Fruit fly (Drosophila melanogaster) whole organism, embryonic: ENCODE measurements around the gene CG31921.

Experiments
- Awh ChIP-seq: fragments of 200-800 bp; sonication (Bioruptor generic); IDR thresholded peaks from 2 replicates; pipeline ENCODE4, ENCODE4 v1.3.6; 2022; ENCODE audit warnings: missing biosample characterization, missing genetic modification characterization
- CG1024 ChIP-seq: fragments of 200-800 bp; sonication (Bioruptor generic); IDR thresholded peaks from 2 replicates; pipeline ENCODE4 v1.3.6; 2022; ENCODE audit warnings: missing biosample characterization, missing genetic modification characterization
- CG10366 ChIP-seq: fragments of 200-800 bp; sonication (Bioruptor generic); IDR thresholded peaks from 2 replicates; pipeline ENCODE4 v1.3.6; 2022; ENCODE audit warnings: missing biosample characterization, missing genetic modification characterization
- CG11723 ChIP-seq: fragments of 200-800 bp; sonication (Bioruptor generic); optimal IDR thresholded peaks from 2 replicates; lab custom pipeline; 2017; ENCODE audit warnings: missing biosample characterization, mild to moderate bottlenecking, missing genetic modification characterization
- CG13894 ChIP-seq: fragments of 200-800 bp; sonication (Bioruptor generic); optimal IDR thresholded peaks from 3 replicates; lab custom pipeline; 2018; ENCODE audit warnings: missing biosample characterization, mild to moderate bottlenecking, missing genetic modification characterization, moderate library complexity
- CG14441 ChIP-seq: fragments of 200-800 bp; sonication (Bioruptor generic); IDR thresholded peaks from 2 replicates; pipeline ENCODE4 v1.3.6; 2022; ENCODE audit warnings: missing biosample characterization, missing genetic modification characterization
- CG16815 ChIP-seq: fragments of 200-800 bp; sonication (Bioruptor generic); optimal IDR thresholded peaks from 3 replicates; lab custom pipeline; 2017; ENCODE audit warnings: missing biosample characterization, mild to moderate bottlenecking, missing genetic modification characterization
- CG1832 ChIP-seq: fragments of 200-800 bp; sonication (Bioruptor generic); optimal IDR thresholded peaks from 2 replicates; lab custom pipeline; 2017; ENCODE audit warnings: missing biosample characterization, mild to moderate bottlenecking, missing genetic modification characterization, inconsistent platforms
- CG18476 ChIP-seq: fragments of 200-800 bp; sonication (Bioruptor generic); optimal IDR thresholded peaks from 2 replicates; lab custom pipeline; 2016; ENCODE audit warnings: missing biosample characterization, mild to moderate bottlenecking, missing genetic modification characterization
- CG30431 ChIP-seq: fragments of 200-800 bp; sonication (Bioruptor generic); optimal IDR thresholded peaks from 2 replicates; lab custom pipeline; 2017; ENCODE audit warnings: missing biosample characterization, missing genetic modification characterization
- CG31224 ChIP-seq: fragments of 200-800 bp; sonication (Bioruptor generic); IDR thresholded peaks from 2 replicates; pipeline ENCODE4 v1.3.6; 2022; ENCODE audit warnings: missing biosample characterization, missing genetic modification characterization
- CG34422 ChIP-seq: fragments of 200-800 bp; sonication (Bioruptor generic); IDR thresholded peaks from 3 replicates; pipeline ENCODE4 v1.3.6; 2022; ENCODE audit warnings: missing biosample characterization, missing genetic modification characterization
- CG4820 ChIP-seq: fragments of 200-800 bp; sonication (Bioruptor generic); optimal IDR thresholded peaks from 3 replicates; lab custom pipeline; 2016; ENCODE audit warnings: missing biosample characterization, missing genetic modification characterization
- CG6689 ChIP-seq: fragments of 200-800 bp; sonication (Bioruptor generic); IDR thresholded peaks from 2 replicates; pipeline ENCODE4 v1.3.6; 2022; ENCODE audit warnings: missing biosample characterization, missing genetic modification characterization
- CG7963 ChIP-seq: fragments of 200-800 bp; sonication (Bioruptor generic); IDR thresholded peaks from 3 replicates; pipeline ENCODE4 v1.3.6; 2022; ENCODE audit warnings: missing biosample characterization, missing genetic modification characterization; ENCODE audit not compliant: partially characterized antibody
- CG8359 ChIP-seq: fragments of 200-800 bp; sonication (Bioruptor generic); optimal IDR thresholded peaks from 2 replicates; lab custom pipeline; 2017; ENCODE audit warnings: missing biosample characterization, mild to moderate bottlenecking, missing genetic modification characterization, borderline replicate concordance
- CrebB ChIP-seq: fragments of 200-800 bp; sonication (Bioruptor generic); optimal IDR thresholded peaks from 3 replicates; lab custom pipeline; 2018; ENCODE audit warnings: missing biosample characterization, mild to moderate bottlenecking, missing genetic modification characterization
- Dbx ChIP-seq: fragments of 200-800 bp; sonication (Bioruptor generic); IDR thresholded peaks from 3 replicates; pipeline ENCODE4 v1.3.6; 2022; ENCODE audit warnings: missing biosample characterization, missing genetic modification characterization
- Doc3 ChIP-seq: fragments of 200-800 bp; sonication (Bioruptor generic); IDR thresholded peaks from 3 replicates; pipeline ENCODE4 v1.3.6; 2022; ENCODE audit warnings: missing biosample characterization, missing genetic modification characterization; ENCODE audit not compliant: partially characterized antibody
- ERR ChIP-seq: fragments of 200-800 bp; sonication (Bioruptor generic); optimal IDR thresholded peaks from 2 replicates; lab custom pipeline; 2016; ENCODE audit warnings: missing biosample characterization, missing genetic modification characterization
- H15 ChIP-seq: fragments of 200-800 bp; sonication (Bioruptor generic); IDR thresholded peaks from 3 replicates; pipeline ENCODE4 v1.3.6; 2022; ENCODE audit warnings: missing biosample characterization, missing genetic modification characterization
- HmgZ ChIP-seq: fragments of 200-800 bp; sonication (Bioruptor generic); optimal IDR thresholded peaks from 2 replicates; lab custom pipeline; 2018; ENCODE audit warnings: missing biosample characterization, mild to moderate bottlenecking, missing genetic modification characterization
- Hmr ChIP-seq: fragments of 200-800 bp; sonication (Bioruptor generic); optimal IDR thresholded peaks from 3 replicates; lab custom pipeline; 2017; ENCODE audit warnings: mild to moderate bottlenecking, missing biosample characterization, missing genetic modification reagents, missing genetic modification characterization
- Hmx ChIP-seq: fragments of 200-800 bp; sonication (Bioruptor generic); optimal IDR thresholded peaks from 2 replicates; lab custom pipeline; 2016; ENCODE audit warnings: missing biosample characterization, missing genetic modification characterization
- MESR4 ChIP-seq: fragments of 200-800 bp; sonication (Bioruptor generic); optimal IDR thresholded peaks from 2 replicates; lab custom pipeline; 2018; ENCODE audit warnings: missing biosample characterization, mild to moderate bottlenecking, missing genetic modification characterization, moderate library complexity
- MTF-1 ChIP-seq: fragments of 200-800 bp; sonication (Bioruptor generic); optimal IDR thresholded peaks from 2 replicates; lab custom pipeline; 2018; ENCODE audit warnings: missing biosample characterization, mild to moderate bottlenecking, missing genetic modification characterization, borderline replicate concordance
- Myb ChIP-seq: fragments of 200-800 bp; sonication (Bioruptor generic); optimal IDR thresholded peaks from 2 replicates; lab custom pipeline; 2016; ENCODE audit warnings: missing biosample characterization, missing genetic modification characterization
- Pdp1 ChIP-seq, 2 experiments: fragments of 200-800 bp; sonication (Bioruptor generic); optimal IDR thresholded peaks; 3 replicates each; lab custom pipeline; 2016; ENCODE audit warnings: missing biosample characterization in 2 of 2, missing genetic modification characterization in 2 of 2, mild to moderate bottlenecking in 1 of 2, moderate library complexity in 1 of 2
- Sin3A ChIP-seq: fragments of >200 bp; optimal IDR thresholded peaks from 2 replicates; lab custom pipeline; 2018
- Sox102F ChIP-seq: fragments of 200-800 bp; sonication (Bioruptor generic); optimal IDR thresholded peaks from 2 replicates; lab custom pipeline; 2018; ENCODE audit warnings: missing biosample characterization, mild to moderate bottlenecking, missing genetic modification characterization, moderate library complexity
- bsh ChIP-seq, 2 experiments: fragments of 200-800 bp; sonication (Bioruptor generic); optimal IDR thresholded peaks; 2 replicates each; lab custom pipeline; 2017 to 2018; ENCODE audit warnings: mild to moderate bottlenecking in 2 of 2, missing biosample characterization in 2 of 2, missing genetic modification characterization in 2 of 2, moderate library complexity in 1 of 2
- caup ChIP-seq: fragments of 200-800 bp; sonication (Bioruptor generic); optimal IDR thresholded peaks from 3 replicates; lab custom pipeline; 2017; ENCODE audit warnings: missing biosample characterization, mild to moderate bottlenecking, missing genetic modification characterization, moderate library complexity; ENCODE audit not compliant: severe bottlenecking
- dati ChIP-seq: fragments of 200-800 bp; sonication (Bioruptor generic); IDR thresholded peaks from 2 replicates; pipeline ENCODE4 v1.3.6; 2022; ENCODE audit warnings: missing biosample characterization, missing genetic modification characterization
- dmrt11E ChIP-seq: fragments of 200-800 bp; sonication (Bioruptor generic); optimal IDR thresholded peaks from 3 replicates; lab custom pipeline; 2018; ENCODE audit warnings: missing biosample characterization, mild to moderate bottlenecking, missing genetic modification characterization, moderate library complexity
- en ChIP-seq: fragments of 200-800 bp; sonication (Bioruptor generic); optimal IDR thresholded peaks from 2 replicates; lab custom pipeline; 2016; ENCODE audit warnings: missing biosample characterization, missing genetic modification characterization
- eyg ChIP-seq: fragments of 200-800 bp; sonication (Bioruptor generic); optimal IDR thresholded peaks from 3 replicates; lab custom pipeline; 2016; ENCODE audit warnings: missing biosample characterization, missing genetic modification characterization
- fd96Cb ChIP-seq: fragments of 200-800 bp; sonication (Bioruptor generic); optimal IDR thresholded peaks from 2 replicates; lab custom pipeline; 2018; ENCODE audit warnings: missing biosample characterization, mild to moderate bottlenecking, missing genetic modification characterization, moderate library complexity
- gfzf ChIP-seq: fragments of 200-800 bp; sonication (Bioruptor generic); optimal IDR thresholded peaks from 2 replicates; lab custom pipeline; 2016; ENCODE audit warnings: missing biosample characterization, mild to moderate bottlenecking, missing genetic modification characterization, moderate library complexity
- gro ChIP-seq: fragments of 200-800 bp; sonication (Bioruptor generic); optimal IDR thresholded peaks from 2 replicates; lab custom pipeline; 2016; ENCODE audit warnings: missing biosample characterization, missing genetic modification characterization
- h ChIP-seq: fragments of >200 bp; optimal IDR thresholded peaks from 2 replicates; lab custom pipeline; 2017
- insv ChIP-seq, 2 experiments: fragments of 200-800 bp; sonication (Bioruptor generic); optimal IDR thresholded peaks; 3 replicates each; lab custom pipeline; 2016 to 2018; ENCODE audit warnings: missing biosample characterization in 2 of 2, missing genetic modification characterization in 2 of 2
- lbe ChIP-seq: fragments of 200-800 bp; sonication (Bioruptor generic); optimal IDR thresholded peaks from 2 replicates; lab custom pipeline; 2016; ENCODE audit warnings: missing biosample characterization, mild to moderate bottlenecking, missing genetic modification characterization
- lola ChIP-seq, 3 experiments: fragments of >200 bp in 2 of 3; fragments of 200-800 bp in 1 of 3; sonication (Bioruptor generic) in 1 of 3; optimal IDR thresholded peaks; 2 replicates each; lab custom pipeline; 2017 to 2019; ENCODE audit warnings: missing biosample characterization in 3 of 3, missing genetic modification characterization in 3 of 3, mild to moderate bottlenecking in 1 of 3, moderate library complexity in 1 of 3
- maf-S ChIP-seq: fragments of 200-800 bp; sonication (Bioruptor generic); optimal IDR thresholded peaks from 2 replicates; lab custom pipeline; 2016; ENCODE audit warnings: missing biosample characterization, missing genetic modification characterization
- phol ChIP-seq: fragments of 200-800 bp; sonication (Bioruptor generic); optimal IDR thresholded peaks from 3 replicates; lab custom pipeline; 2018; ENCODE audit warnings: missing biosample characterization, mild to moderate bottlenecking, missing genetic modification characterization, moderate library complexity
- psq ChIP-seq: fragments of 200-800 bp; sonication (Bioruptor generic); optimal IDR thresholded peaks from 2 replicates; lab custom pipeline; 2017; ENCODE audit warnings: missing biosample characterization, missing genetic modification characterization
- sens ChIP-seq: fragments of 200-800 bp; sonication (Bioruptor generic); peaks from one replicate; lab custom pipeline; 2016; ENCODE audit warnings: missing biosample characterization, missing genetic modification characterization
- sna ChIP-seq: fragments of 200-800 bp; sonication (Bioruptor generic); IDR thresholded peaks from 2 replicates; pipeline ENCODE4 v1.3.6; 2022; ENCODE audit warnings: missing biosample characterization, missing genetic modification characterization; ENCODE audit not compliant: partially characterized antibody
- so ChIP-seq: fragments of 200-800 bp; sonication (Bioruptor generic); IDR thresholded peaks from 3 replicates; pipeline ENCODE4 v1.3.6; 2022; ENCODE audit warnings: missing biosample characterization, missing genetic modification characterization
- unpg ChIP-seq: fragments of 200-800 bp; sonication (Bioruptor generic); optimal IDR thresholded peaks from 3 replicates; lab custom pipeline; 2018; ENCODE audit warnings: missing biosample characterization, mild to moderate bottlenecking, missing genetic modification characterization, moderate library complexity
- vfl ChIP-seq: fragments of 200-800 bp; sonication (Bioruptor generic); optimal IDR thresholded peaks from 2 replicates; lab custom pipeline; 2016; ENCODE audit warnings: missing biosample characterization, missing genetic modification characterization
- vvl ChIP-seq: fragments of 200-800 bp; sonication (Bioruptor generic); IDR thresholded peaks from 2 replicates; pipeline ENCODE4 v1.3.6; 2022; ENCODE audit warnings: missing biosample characterization, missing genetic modification characterization

CG31921 gene

DNA sequence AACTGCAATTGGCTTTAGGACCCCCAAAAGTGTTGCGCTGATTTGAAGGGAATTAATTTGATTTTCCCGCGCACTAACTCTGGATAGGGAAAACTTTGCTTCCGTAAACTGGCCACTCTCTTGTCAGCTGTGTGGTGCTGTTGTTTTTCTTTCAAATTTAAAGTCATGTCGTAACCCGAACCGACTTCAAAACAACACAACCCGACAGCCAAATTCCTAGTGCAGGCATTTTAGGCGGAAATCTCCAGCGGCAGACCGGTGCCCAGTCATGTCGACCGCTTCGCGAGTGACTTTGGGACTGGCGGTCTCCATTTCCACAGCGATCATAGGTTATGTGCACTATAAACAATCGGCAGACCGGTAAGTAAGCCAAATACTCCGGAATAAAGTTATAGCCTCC is 39.8 kb downstream of the CG31921 start, which contains the start of gene CG11562 (continued):
- TF ChIP-seq CG14441 (GFP tag; lab: Robert Waterston, UW) (no peak), lola (GFP tag; optimal IDR thresholded peaks at IDR 0.05; lab: Kevin White, UChicago) (no peak), gfzf (GFP tag; lab: Kevin White, UChicago) (peak; percentile 76), h (lab: Kevin White, UChicago) (no peak), dati (GFP tag; lab: Robert Waterston, UW) (no peak), CG11723 (no peak), bsh (GFP tag; optimal IDR thresholded peaks at IDR 0.05; lab: Kevin White, UChicago) (no peak), Hmx (no peak), MTF-1 (GFP tag; lab: Kevin White, UChicago) (no peak), CG10366 (GFP tag; lab: Robert Waterston, UW) (no peak), CG16815 (GFP tag; lab: Kevin White, UChicago) (no peak), H15 (no peak), CG30431 (GFP tag; lab: Kevin White, UChicago) (no peak), ERR (GFP tag; lab: Kevin White, UChicago) (no peak), gro (GFP tag; lab: Kevin White, UChicago) (no peak), vvl (GFP tag; lab: Robert Waterston, UW) (no peak), CG6689 (no peak), CG13894 (tag; lab: Kevin White, UChicago) (no peak), Dbx (GFP tag; lab: Robert Waterston, UW) (no peak), CrebB (no peak), Doc3 (GFP tag; lab: Robert Waterston, UW) (no peak), CG18476 (GFP tag; lab: Kevin White, UChicago) (no peak), en (GFP tag; lab: Kevin White, UChicago) (no peak), CG31224 (GFP tag; lab: Robert Waterston, UW) (no peak), fd96Cb (tag; lab: Kevin White, UChicago) (no peak), dmrt11E (tag; lab: Kevin White, UChicago) (no peak), phol (tag; lab: Kevin White, UChicago) (no peak), sens (GFP tag; lab: Kevin White, UChicago) (no peak), CG7963 (GFP tag; lab: Robert Waterston, UW) (no peak), vfl (GFP tag; lab: Kevin White, UChicago) (no peak), Sox102F (GFP tag; lab: Kevin White, UChicago) (no peak), insv (GFP tag; optimal IDR thresholded peaks at IDR 0.05; lab: Kevin White, UChicago) (no peak), Awh (GFP tag; lab: Robert Waterston, UW) (no peak), CG1832 (no peak), Pdp1 (GFP tag; optimal IDR thresholded peaks at IDR 0.05; lab: Kevin White, UChicago) (peak in 1 of 2 experiments; percentile 97), MESR4 (peak; percentile 41), Myb (GFP tag; lab: Kevin White, UChicago) (peak; percentile 13), HmgZ (peak; percentile 27), maf-S (no peak), sna (GFP tag; lab: Robert Waterston, UW) (no peak), psq (GFP tag; lab: Kevin White, UChicago) (no peak), Sin3A (lab: Kevin White, UChicago) (no peak), CG1024 (no peak), CG8359 (no peak), caup (GFP tag; lab: Kevin White, UChicago) (no peak), eyg (GFP tag; lab: Kevin White, UChicago) (no peak), Hmr (GFP tag; lab: Kevin White, UChicago) (no peak), CG34422 (GFP tag; lab: Robert Waterston, UW) (peak; percentile 65; the same call in 1 of the 3 replicates), unpg (GFP tag; lab: Kevin White, UChicago) (no peak), so (GFP tag; lab: Robert Waterston, UW) (no peak), CG4820 (GFP tag; lab: Kevin White, UChicago) (no peak), lbe (GFP tag; lab: Kevin White, UChicago) (no peak)
